Fruit fly (Drosophila melanogaster) S2 (cell line): Measurements from ENCODE around the gene CG33282.

Source experiments
- CG8478 ChIP-seq: fragments of >200 bp; optimal IDR thresholded peaks from 2 replicates; lab custom pipeline; 2018
- CTCF ChIP-seq, 2 experiments: fragments of >200 bp; optimal IDR thresholded peaks; 2 replicates each; lab custom pipeline; 2018

DNA sequence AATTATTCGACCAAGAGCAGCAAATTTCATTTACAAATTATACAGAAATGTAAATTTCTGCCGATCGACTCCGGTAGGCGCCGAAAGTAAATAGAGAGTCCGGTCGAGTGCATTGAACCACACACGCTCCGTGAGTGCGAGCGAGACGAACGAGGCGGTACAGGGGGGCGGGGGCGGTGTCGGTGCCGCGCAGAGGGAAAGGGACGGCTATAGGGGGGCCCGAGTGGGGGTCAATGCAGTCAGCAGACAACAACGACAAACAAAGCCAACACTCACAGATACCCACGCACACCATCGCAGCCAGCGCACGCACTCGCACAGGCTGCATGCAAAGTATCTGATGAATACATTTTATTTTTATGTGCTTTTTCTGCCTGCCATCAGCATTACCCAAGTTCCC is 11.7 kb downstream of the CG33282 start:
- no peak for TF ChIP-seq CG8478
- TF ChIP-seq CTCF (optimal IDR thresholded peaks at IDR 0.05; lab: Kevin White, UChicago): no peak
